Worm (Caenorhabditis elegans): ENCODE results near the gene mbf-1.

ce11 chrIV:11472023-11472422 is 8.1 kb downstream of the mbf-1 start:
- TF ChIP-seq him-1 (tag; optimal IDR thresholded peaks at IDR 0.05): no peak
- TF ChIP-seq W03F9.2 (tag; optimal IDR thresholded peaks at IDR 0.05): no peak
